Worm (Caenorhabditis elegans) whole organism, mixed stage, embryonic: ENCODE data around the gene K07H8.8.

Experiments
- blmp-1 ChIP-seq: fragments of 150-350 bp; optimal IDR thresholded peaks from 2 replicates; lab custom pipeline; 2014; ENCODE audit warnings: missing biosample characterization, missing genetic modification characterization
- ceh-39 ChIP-seq: fragments of 150-350 bp; optimal IDR thresholded peaks from 2 replicates; lab custom pipeline; 2014; ENCODE audit warnings: missing biosample characterization, missing genetic modification characterization
- ceh-43 ChIP-seq: fragments of 200-800 bp; sonication (Bioruptor generic); optimal IDR thresholded peaks from 2 replicates; lab custom pipeline; 2018; ENCODE audit warnings: mild to moderate bottlenecking, missing genetic modification characterization, moderate library complexity, missing compliant biosample characterization
- mab-5 ChIP-seq: fragments of 150-350 bp; optimal IDR thresholded peaks from 2 replicates; lab custom pipeline; 2014; ENCODE audit warnings: missing biosample characterization, missing genetic modification characterization
- mep-1 ChIP-seq: fragments of 150-350 bp; optimal IDR thresholded peaks from 2 replicates; lab custom pipeline; 2017; ENCODE audit warnings: missing biosample characterization, missing genetic modification reagents, missing genetic modification characterization, inconsistent platforms
- nhr-2 ChIP-seq: fragments of 150-350 bp; optimal IDR thresholded peaks from 2 replicates; lab custom pipeline; 2014; ENCODE audit warnings: missing biosample characterization, missing genetic modification characterization
- nhr-76 ChIP-seq: sonication (generic microtip); optimal IDR thresholded peaks from 2 replicates; lab custom pipeline; 2017; ENCODE audit warnings: missing biosample characterization, missing genetic modification characterization
- pha-4 ChIP-seq: fragments of 150-350 bp; optimal IDR thresholded peaks from 2 replicates; lab custom pipeline; 2018; ENCODE audit warnings: missing biosample characterization, missing genetic modification reagents, missing genetic modification characterization
- unc-62 ChIP-seq: fragments of 150-350 bp; optimal IDR thresholded peaks from 2 replicates; lab custom pipeline; 2014; ENCODE audit warnings: missing biosample characterization, missing genetic modification reagents, missing genetic modification characterization
- ztf-11 ChIP-seq: fragments of 150-350 bp; optimal IDR thresholded peaks from 2 replicates; lab custom pipeline; 2014; ENCODE audit warnings: missing biosample characterization, missing genetic modification characterization

DNA sequence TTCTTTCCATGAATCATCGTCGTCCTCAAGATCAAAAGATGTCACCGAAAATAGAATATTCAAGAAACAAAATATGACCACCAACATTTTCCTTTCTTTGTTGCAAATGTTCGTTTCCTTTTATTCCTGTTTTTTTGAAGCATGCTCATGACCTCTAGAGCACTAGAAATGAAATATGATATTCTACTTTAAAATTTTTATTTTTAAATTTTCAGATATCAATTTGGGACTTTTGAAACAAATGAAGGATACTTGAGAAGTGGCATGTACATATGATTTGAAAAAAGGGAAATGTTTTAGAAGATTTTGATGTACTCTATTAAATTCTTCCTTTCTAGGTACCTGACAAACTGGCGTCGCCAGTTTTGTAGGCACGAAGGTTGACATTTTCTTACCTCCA is 7.0 kb upstream of the K07H8.8 start, which contains the start of gene K07H8.11:
- TF ChIP-seq unc-62 (GFP tag; lab: Kevin White, UChicago) = no peak
- no peak for TF ChIP-seq mep-1 (tag; lab: Kevin White, UChicago)
- no peak for TF ChIP-seq nhr-76 (tag; lab: Kevin White, UChicago)
- no peak for TF ChIP-seq mab-5 (tag; lab: Kevin White, UChicago)
- TF ChIP-seq nhr-2 (tag; lab: Kevin White, UChicago) = no peak
- TF ChIP-seq ztf-11 (tag; lab: Kevin White, UChicago) = no peak
- TF ChIP-seq ceh-39 (tag; lab: Kevin White, UChicago) = no peak
- TF ChIP-seq blmp-1 (tag; lab: Kevin White, UChicago) = no peak
- no peak for TF ChIP-seq ceh-43
- TF ChIP-seq pha-4 (tag; lab: Kevin White, UChicago) = no peak
